Fruit fly (Drosophila melanogaster) whole organism: ENCODE measurements around the gene Hayan.

Experiments
- Dll ChIP-seq: fragments of >200 bp; optimal IDR thresholded peaks from 2 replicates; lab custom pipeline; 2017
- EcR ChIP-seq, 2 experiments: fragments of >200 bp; optimal IDR thresholded peaks; 2 replicates each; lab custom pipeline; 2017; ENCODE audit warnings: missing biosample characterization in 2 of 2, missing genetic modification characterization in 2 of 2, missing genetic modification reagents in 2 of 2
- pan ChIP-seq: fragments of >200 bp; optimal IDR thresholded peaks from 2 replicates; lab custom pipeline; 2017

- no peak for TF ChIP-seq pan
- TF ChIP-seq EcR (GFP tag; optimal IDR thresholded peaks at IDR 0.05; lab: Kevin White, UChicago) = no peak
- TF ChIP-seq Dll = no peak
Observed at dm6 chrX:18504948-18505597, 21.5 kb upstream of the Hayan start, which contains the start of gene Wnt5.
